Fruit fly (Drosophila melanogaster): ENCODE results near the gene MED17.

The MED17 gene

dm6 chr3R:18188702-18189125 is at the start of gene MED17, which contains the start of gene CG12321 (continued):
- TF ChIP-seq CG9215 (GFP tag; IDR thresholded peaks at IDR 0.05), result peak; percentile 88
- no peak for TF ChIP-seq pita (GFP tag; optimal IDR thresholded peaks at IDR 0.05)
- TF ChIP-seq CG4617 (GFP tag; optimal IDR thresholded peaks at IDR 0.05; ENCODE audit: borderline replicate concordance), result peak; percentile 83
- peak; percentile 88 for TF ChIP-seq lmd (GFP tag; IDR thresholded peaks at IDR 0.05)
- no peak for TF ChIP-seq Dfd (GFP tag; optimal IDR thresholded peaks at IDR 0.05)
- no peak for TF ChIP-seq nerfin-2 (GFP tag; IDR thresholded peaks at IDR 0.05; ENCODE audit: partially characterized antibody)
- peak; percentile 50; the same call in 1 of the 2 replicates for TF ChIP-seq Awh (GFP tag; IDR thresholded peaks at IDR 0.05)
- TF ChIP-seq Ssrp (tag; optimal IDR thresholded peaks at IDR 0.05), result peak; percentile 90
- TF ChIP-seq pum (GFP tag; optimal IDR thresholded peaks at IDR 0.05), result peak; percentile 31
- TF ChIP-seq Dp (GFP tag; optimal IDR thresholded peaks at IDR 0.05), result peak; percentile 66
- TF ChIP-seq NfI (GFP tag; optimal IDR thresholded peaks at IDR 0.05), result peak; percentile 89
- peak; percentile 80 for TF ChIP-seq Gug (GFP tag; IDR thresholded peaks at IDR 0.05)
- TF ChIP-seq CG8478 (optimal IDR thresholded peaks at IDR 0.05), result no peak
- peak; percentile 91 for TF ChIP-seq CG2120 (GFP tag; optimal IDR thresholded peaks at IDR 0.05)
- peak; percentile 72 for TF ChIP-seq Ada2b (GFP tag; IDR thresholded peaks at IDR 0.05)
- no peak for TF ChIP-seq fd102C (GFP tag; optimal IDR thresholded peaks at IDR 0.05)
- TF ChIP-seq CG13123 (GFP tag; optimal IDR thresholded peaks at IDR 0.05), result peak; percentile 85
- TF ChIP-seq CG15601 (tag; optimal IDR thresholded peaks at IDR 0.05), result peak; percentile 81
- peak; percentile 80 for TF ChIP-seq CG8388 (GFP tag; optimal IDR thresholded peaks at IDR 0.05)
- TF ChIP-seq grn (GFP tag; optimal IDR thresholded peaks at IDR 0.05), result no peak
- no peak for TF ChIP-seq cg (GFP tag; optimal IDR thresholded peaks at IDR 0.05)
- peak; percentile 84 for TF ChIP-seq lilli (GFP tag; optimal IDR thresholded peaks at IDR 0.05)
- TF ChIP-seq C15 (GFP tag; IDR thresholded peaks at IDR 0.05), result peak; percentile 74; the same call in 2 of the 3 replicates
- TF ChIP-seq CG17912 (GFP tag; optimal IDR thresholded peaks at IDR 0.05), result peak; percentile 43
- TF ChIP-seq crc (GFP tag; optimal IDR thresholded peaks at IDR 0.05), result peak; percentile 25
- TF ChIP-seq pros (GFP tag; optimal IDR thresholded peaks at IDR 0.05), result no peak
- TF ChIP-seq Mes4 (GFP tag; optimal IDR thresholded peaks at IDR 0.05), result peak; percentile 33
- TF ChIP-seq Six4 (GFP tag; optimal IDR thresholded peaks at IDR 0.05), result peak; percentile 84
- TF ChIP-seq zen (tag; optimal IDR thresholded peaks at IDR 0.05), result peak; percentile 87
- peak; percentile 56 for TF ChIP-seq CG7786 (GFP tag; optimal IDR thresholded peaks at IDR 0.05)
- TF ChIP-seq pfk (GFP tag; optimal IDR thresholded peaks at IDR 0.05), result no peak
- TF ChIP-seq CG32767 (GFP tag; IDR thresholded peaks at IDR 0.05), result peak; percentile 72
- TF ChIP-seq dmrt99B (tag; optimal IDR thresholded peaks at IDR 0.05), result peak; percentile 77
- TF ChIP-seq CG10267 (tag; optimal IDR thresholded peaks at IDR 0.05), result peak; percentile 99
- TF ChIP-seq CG11093 (GFP tag; IDR thresholded peaks at IDR 0.05), result peak; percentile 80
- peak; percentile 60 for TF ChIP-seq CG13624 (GFP tag; optimal IDR thresholded peaks at IDR 0.05)
- peak; percentile 76 for TF ChIP-seq Dref (GFP tag; IDR thresholded peaks at IDR 0.05)
- no peak for TF ChIP-seq inv (GFP tag; IDR thresholded peaks at IDR 0.05; ENCODE audit: partially characterized antibody)
- peak; percentile 90 for TF ChIP-seq bcd (GFP tag; optimal IDR thresholded peaks at IDR 0.05)
- peak; percentile 86 for TF ChIP-seq CG7839 (tag; optimal IDR thresholded peaks at IDR 0.05)
- TF ChIP-seq E2f2 (GFP tag; IDR thresholded peaks at IDR 0.05), result peak; percentile 73
- peak; percentile 65 for TF ChIP-seq nerfin-1 (tag; optimal IDR thresholded peaks at IDR 0.05)
- TF ChIP-seq sob (GFP tag; IDR thresholded peaks at IDR 0.05), result peak; percentile 97
- no peak for TF ChIP-seq Vsx1 (GFP tag; optimal IDR thresholded peaks at IDR 0.05)
- peak; percentile 89 for TF ChIP-seq CG4820 (GFP tag; optimal IDR thresholded peaks at IDR 0.05)
- TF ChIP-seq CG13296 (GFP tag; optimal IDR thresholded peaks at IDR 0.05), result peak; percentile 84
- peak; percentile 90 for TF ChIP-seq CG18262 (tag; optimal IDR thresholded peaks at IDR 0.05)
- no peak for TF ChIP-seq her (GFP tag; optimal IDR thresholded peaks at IDR 0.05)
- no peak for TF ChIP-seq CG31365 (tag; optimal IDR thresholded peaks at IDR 0.05)
- TF ChIP-seq Kr (GFP tag; optimal IDR thresholded peaks at IDR 0.05), result no peak
- no peak for TF ChIP-seq zen2 (GFP tag; IDR thresholded peaks at IDR 0.05; ENCODE audit: partially characterized antibody)
